Worm (Caenorhabditis elegans) whole organism, late embryonic: ENCODE results near the gene ZK856.4.

Experiments used
- F13H6.1 ChIP-seq: sonication (generic microtip); optimal IDR thresholded peaks from 2 replicates; lab custom pipeline; 2016; ENCODE audit warnings: missing genetic modification characterization, missing compliant biosample characterization
- K02D7.2 ChIP-seq: sonication (generic microtip); optimal IDR thresholded peaks from 2 replicates; lab custom pipeline; 2017; ENCODE audit warnings: mild to moderate bottlenecking, missing genetic modification characterization, missing compliant biosample characterization
- K09A11.1 ChIP-seq: sonication (generic microtip); optimal IDR thresholded peaks from 2 replicates; lab custom pipeline; 2017; ENCODE audit warnings: antibody characterized with exemption, mild to moderate bottlenecking, missing genetic modification characterization, missing compliant biosample characterization; ENCODE audit not compliant: insufficient read depth
- T23F11.4 ChIP-seq: fragments of 200-800 bp; sonication (Bioruptor generic); optimal IDR thresholded peaks from 2 replicates; lab custom pipeline; 2018; ENCODE audit warnings: mild to moderate bottlenecking, missing genetic modification characterization, missing compliant biosample characterization
- Y22D7AL.16 ChIP-seq: sonication (generic microtip); optimal IDR thresholded peaks from 2 replicates; lab custom pipeline; 2016; ENCODE audit warnings: missing genetic modification characterization, missing compliant biosample characterization
- ceh-18 ChIP-seq: sonication (generic microtip); optimal IDR thresholded peaks from 2 replicates; lab custom pipeline; 2016; ENCODE audit warnings: missing genetic modification characterization, missing compliant biosample characterization
- ceh-2 ChIP-seq: sonication (generic microtip); optimal IDR thresholded peaks from 2 replicates; lab custom pipeline; 2016; ENCODE audit warnings: missing genotype, missing genetic modification characterization, missing compliant biosample characterization
- ceh-22 ChIP-seq: sonication (generic microtip); optimal IDR thresholded peaks from 2 replicates; lab custom pipeline; 2017; ENCODE audit warnings: missing biosample characterization, missing genetic modification characterization
- ceh-31 ChIP-seq: sonication (generic microtip); optimal IDR thresholded peaks from 2 replicates; lab custom pipeline; 2016; ENCODE audit warnings: missing genetic modification characterization, missing compliant biosample characterization
- ceh-45 ChIP-seq: fragments of 200-800 bp; sonication (Bioruptor generic); IDR thresholded peaks from 2 replicates; pipeline ENCODE4 v1.3.6; 2022; ENCODE audit warnings: missing genetic modification reagents, missing genetic modification characterization, missing compliant biosample characterization
- ceh-6 ChIP-seq: fragments of 200-800 bp; sonication (Bioruptor generic); optimal IDR thresholded peaks from 2 replicates; lab custom pipeline; 2018; ENCODE audit warnings: mild to moderate bottlenecking, missing genetic modification characterization, missing compliant biosample characterization
- ceh-9 ChIP-seq: sonication (generic microtip); optimal IDR thresholded peaks from 2 replicates; lab custom pipeline; 2016; ENCODE audit warnings: mild to moderate bottlenecking, missing genetic modification characterization, inconsistent platforms, missing compliant biosample characterization
- che-1 ChIP-seq: sonication (generic microtip); optimal IDR thresholded peaks from 2 replicates; lab custom pipeline; 2016; ENCODE audit warnings: mild to moderate bottlenecking, missing genetic modification characterization, missing compliant biosample characterization
- dve-1 ChIP-seq: sonication (generic microtip); optimal IDR thresholded peaks from 2 replicates; lab custom pipeline; 2017; ENCODE audit warnings: antibody characterized with exemption, mild to moderate bottlenecking, missing genetic modification characterization, missing compliant biosample characterization
- elt-2 ChIP-seq: sonication (generic microtip); optimal IDR thresholded peaks from 2 replicates; lab custom pipeline; 2016; ENCODE audit warnings: missing genetic modification reagents, missing genetic modification characterization, missing compliant biosample characterization
- elt-4 ChIP-seq: sonication (generic microtip); optimal IDR thresholded peaks from 2 replicates; lab custom pipeline; 2016; ENCODE audit warnings: missing genetic modification characterization, missing compliant biosample characterization
- fkh-10 ChIP-seq: fragments of 150-350 bp; optimal IDR thresholded peaks from 2 replicates; lab custom pipeline; 2014; ENCODE audit warnings: missing biosample characterization, missing genetic modification reagents, missing genetic modification characterization
- hlh-13 ChIP-seq: fragments of 200-800 bp; sonication (Bioruptor generic); optimal IDR thresholded peaks from 2 replicates; lab custom pipeline; 2018; ENCODE audit warnings: mild to moderate bottlenecking, missing genetic modification characterization, missing compliant biosample characterization
- hlh-6 ChIP-seq: sonication (generic microtip); optimal IDR thresholded peaks from 2 replicates; lab custom pipeline; 2016; ENCODE audit warnings: missing genotype, missing genetic modification characterization, missing compliant biosample characterization
- lim-6 ChIP-seq: sonication (generic microtip); optimal IDR thresholded peaks from 2 replicates; lab custom pipeline; 2016; ENCODE audit warnings: missing genetic modification characterization, missing compliant biosample characterization
- lin-11 ChIP-seq: fragments of 200-800 bp; sonication (Bioruptor generic); optimal IDR thresholded peaks from 2 replicates; lab custom pipeline; 2018; ENCODE audit warnings: mild to moderate bottlenecking, missing genetic modification characterization, missing compliant biosample characterization
- nfya-1 ChIP-seq: sonication (generic microtip); optimal IDR thresholded peaks from 2 replicates; lab custom pipeline; 2017; ENCODE audit warnings: missing genetic modification characterization, mild to moderate bottlenecking, missing compliant biosample characterization, antibody characterized with exemption, moderate library complexity
- nhr-11 ChIP-seq: fragments of 150-350 bp; optimal IDR thresholded peaks from 2 replicates; lab custom pipeline; 2014; ENCODE audit warnings: missing biosample characterization, missing genetic modification characterization
- nhr-232 ChIP-seq: sonication (generic microtip); optimal IDR thresholded peaks from 2 replicates; lab custom pipeline; 2016; ENCODE audit warnings: missing genetic modification characterization, missing compliant biosample characterization
- pag-3 ChIP-seq: sonication (generic microtip); optimal IDR thresholded peaks from 2 replicates; lab custom pipeline; 2016; ENCODE audit warnings: missing compliant biosample characterization, missing genetic modification characterization, borderline replicate concordance
- pqm-1 ChIP-seq: sonication (generic microtip); optimal IDR thresholded peaks from 2 replicates; lab custom pipeline; 2016; ENCODE audit warnings: missing genetic modification characterization, missing compliant biosample characterization
- pros-1 ChIP-seq: fragments of 150-350 bp; optimal IDR thresholded peaks from 2 replicates; lab custom pipeline; 2014; ENCODE audit warnings: missing biosample characterization, missing genetic modification reagents, missing genetic modification characterization
- ref-2 ChIP-seq: sonication (generic microtip); optimal IDR thresholded peaks from 2 replicates; lab custom pipeline; 2016; ENCODE audit warnings: missing genetic modification characterization, missing compliant biosample characterization
- rnt-1 ChIP-seq: sonication (generic microtip); optimal IDR thresholded peaks from 2 replicates; lab custom pipeline; 2016; ENCODE audit warnings: missing genetic modification characterization, missing compliant biosample characterization
- sox-2 ChIP-seq: fragments of 200-800 bp; sonication (Bioruptor generic); IDR thresholded peaks from 2 replicates; pipeline ENCODE4 v1.3.6; 2022; ENCODE audit warnings: missing genetic modification reagents, missing genetic modification characterization, missing compliant biosample characterization
- sox-4 ChIP-seq: sonication (generic microtip); optimal IDR thresholded peaks from 2 replicates; lab custom pipeline; 2017; ENCODE audit warnings: mild to moderate bottlenecking, missing genetic modification characterization, inconsistent platforms, missing compliant biosample characterization
- tbx-2 ChIP-seq: sonication (generic microtip); optimal IDR thresholded peaks from 2 replicates; lab custom pipeline; 2016; ENCODE audit warnings: missing genetic modification characterization, missing compliant biosample characterization
- tbx-7 ChIP-seq: sonication (generic microtip); optimal IDR thresholded peaks from 2 replicates; lab custom pipeline; 2016; ENCODE audit warnings: missing genotype, missing genetic modification characterization, missing compliant biosample characterization
- unc-55 ChIP-seq: sonication (generic microtip); optimal IDR thresholded peaks from 2 replicates; lab custom pipeline; 2017; ENCODE audit warnings: missing biosample characterization, missing genetic modification reagents, missing genetic modification characterization
- unc-86 ChIP-seq: sonication (generic microtip); optimal IDR thresholded peaks from 2 replicates; lab custom pipeline; 2016; ENCODE audit warnings: missing genetic modification characterization, missing compliant biosample characterization
- zip-5 ChIP-seq: sonication (generic microtip); optimal IDR thresholded peaks from 2 replicates; lab custom pipeline; 2016; ENCODE audit warnings: missing genetic modification characterization, missing compliant biosample characterization
- ztf-16 ChIP-seq: sonication (generic microtip); optimal IDR thresholded peaks from 2 replicates; lab custom pipeline; 2017; ENCODE audit warnings: missing genetic modification characterization, missing compliant biosample characterization

Gene ZK856.4

DNA sequence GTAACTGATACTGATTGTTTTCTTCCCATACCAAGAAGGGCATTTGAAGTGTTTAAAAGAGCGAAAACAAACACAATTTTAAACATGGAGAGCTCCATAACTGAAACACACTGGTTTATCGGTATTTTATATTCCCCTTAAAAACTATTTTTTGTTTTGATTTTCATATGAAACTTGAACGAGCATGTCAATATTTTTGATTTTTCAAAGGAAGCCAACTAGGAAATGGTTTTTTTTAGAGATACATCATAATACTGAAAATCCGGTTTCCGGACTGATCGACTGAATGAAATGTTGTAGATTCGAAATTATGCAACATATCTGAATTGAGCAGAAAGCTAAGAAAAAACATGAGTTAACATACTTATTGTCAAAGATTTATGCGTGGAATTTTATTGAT, 44.2 kb downstream of the ZK856.4 start, which contains the start of gene ttr-19:
ttr-19 (minus strand) TSS at position 101 of the 400 bp plus-strand sequence.
- TF ChIP-seq hlh-6 (no peak), hlh-13 (GFP tag; lab: Kevin White, UChicago) (no peak), elt-2 (tag; lab: Kevin White, UChicago) (no peak)

DNA sequence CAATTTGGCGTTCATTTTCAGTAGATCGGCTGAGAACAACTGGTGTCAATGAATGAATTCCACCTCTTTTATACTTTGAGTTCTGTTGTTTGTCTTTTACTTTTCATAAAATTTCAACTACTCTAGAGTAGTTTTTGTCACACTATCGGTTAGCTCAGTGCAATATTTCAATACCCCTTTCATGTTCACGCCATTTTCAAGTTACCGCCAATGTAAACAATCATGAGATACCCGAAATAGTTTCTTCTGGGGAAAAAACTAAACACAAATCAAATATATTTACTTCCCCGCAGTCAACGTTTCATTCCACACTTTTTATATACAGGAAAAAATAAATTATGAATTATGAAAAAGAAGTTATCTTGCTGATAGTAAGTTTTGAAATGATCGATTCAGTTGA, 45.3 kb downstream of the ZK856.4 start, which contains the start of gene fipr-4:
fipr-4 (minus strand) TSS at position 101 of the 400 bp plus-strand sequence.
- TF ChIP-seq che-1: no peak
- no peak for TF ChIP-seq ceh-9 (tag; lab: Kevin White, UChicago)
- TF ChIP-seq ceh-18 (tag; lab: Kevin White, UChicago): no peak
- TF ChIP-seq dve-1 (tag; lab: Kevin White, UChicago): no peak
- TF ChIP-seq sox-2 (GFP tag; lab: Robert Waterston, UW): no peak
- no peak for TF ChIP-seq ref-2 (tag; lab: Kevin White, UChicago)
- TF ChIP-seq nfya-1 (tag; lab: Kevin White, UChicago): no peak
- TF ChIP-seq pag-3 (tag; lab: Kevin White, UChicago): no peak
- no peak for TF ChIP-seq rnt-1 (tag; lab: Kevin White, UChicago)
- TF ChIP-seq nhr-232 (tag; lab: Kevin White, UChicago): no peak
- no peak for TF ChIP-seq ceh-2
- TF ChIP-seq F13H6.1: no peak
- no peak for TF ChIP-seq ceh-45 (GFP tag; lab: Robert Waterston, UW)
- no peak for TF ChIP-seq ceh-6

DNA sequence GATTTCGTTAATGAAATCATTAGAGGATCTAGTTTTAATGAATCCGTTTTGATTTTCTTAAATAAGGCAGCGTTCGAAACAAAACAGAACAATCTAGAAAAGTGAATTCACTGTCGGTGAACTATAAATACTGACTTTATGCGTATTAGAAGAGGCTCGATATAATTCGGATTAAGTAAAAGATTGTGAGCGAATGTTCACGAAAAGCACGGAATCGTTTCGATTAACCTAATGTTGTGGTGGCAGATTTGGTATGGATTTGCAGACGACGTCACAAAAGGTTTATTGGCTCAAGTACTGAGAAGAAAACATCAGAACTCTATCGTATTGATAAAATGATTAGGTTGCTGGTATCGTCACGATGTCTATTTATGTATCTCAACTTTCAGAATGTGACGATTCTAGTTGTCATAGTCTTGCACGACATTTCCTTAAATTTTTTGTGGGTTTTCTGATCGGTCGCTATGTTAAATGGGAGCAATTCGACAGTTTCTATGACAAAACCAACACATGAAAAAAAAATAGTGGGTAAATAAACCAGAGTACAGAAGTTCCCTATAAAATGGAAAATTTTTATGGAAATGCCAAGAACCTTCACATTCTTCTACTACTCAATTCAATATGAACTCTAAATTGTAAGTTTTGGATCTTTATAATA, 46.3 kb downstream of the ZK856.4 start, which contains the start of the genes pyt-1 and fipr-7:
pyt-1 (minus strand) TSS at position 101 of the 658 bp plus-strand sequence.
fipr-7 (plus strand) TSS at position 608 of the 658 bp plus-strand sequence.
- TF ChIP-seq ceh-2 (no peak), rnt-1 (tag; lab: Kevin White, UChicago) (no peak), tbx-2 (tag; lab: Kevin White, UChicago) (no peak), zip-5 (tag; lab: Kevin White, UChicago) (no peak), ceh-6 (no peak), ceh-31 (tag; lab: Kevin White, UChicago) (no peak), nhr-11 (no peak), fkh-10 (no peak), pag-3 (tag; lab: Kevin White, UChicago) (no peak), tbx-7 (tag; lab: Kevin White, UChicago) (no peak), sox-4 (no peak), K09A11.1 (no peak), ztf-16 (no peak), ceh-22 (tag; lab: Kevin White, UChicago) (no peak)
- TF ChIP-seq, all 69 proteins: peak for 0

DNA sequence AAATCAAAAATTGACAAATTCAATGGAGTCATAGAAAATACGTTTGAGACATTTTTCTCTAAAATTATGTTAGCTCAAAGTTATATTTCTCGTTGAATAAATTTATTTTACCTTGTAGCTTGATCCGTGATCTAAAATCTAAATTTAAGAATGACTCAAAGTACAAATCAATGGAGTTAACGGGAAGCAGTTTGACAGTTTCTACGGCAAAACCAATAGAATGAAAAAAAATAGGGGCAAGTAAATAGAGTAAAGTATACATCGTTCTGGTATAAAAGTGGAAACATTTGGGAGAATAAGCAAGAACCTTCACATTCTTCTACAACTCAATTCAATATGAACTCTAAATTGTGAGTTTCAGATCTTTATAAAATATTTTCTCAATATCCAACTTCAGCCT, 47.8 kb downstream of the ZK856.4 start, which contains the start of gene fipr-6:
fipr-6 (plus strand) TSS at position 301 of the 400 bp plus-strand sequence.
- TF ChIP-seq pros-1: no peak
- no peak for TF ChIP-seq Y22D7AL.16 (tag; lab: Kevin White, UChicago)
- no peak for TF ChIP-seq K02D7.2
- no peak for TF ChIP-seq lim-6 (tag; lab: Kevin White, UChicago)
- TF ChIP-seq unc-55 (GFP tag; lab: Kevin White, UChicago): no peak
- no peak for TF ChIP-seq tbx-2 (tag; lab: Kevin White, UChicago)
- TF ChIP-seq lin-11: no peak
- no peak for TF ChIP-seq pqm-1 (tag; lab: Kevin White, UChicago)
- no peak for TF ChIP-seq ceh-31 (tag; lab: Kevin White, UChicago)
- no peak for TF ChIP-seq elt-4 (tag; lab: Kevin White, UChicago)
- no peak for TF ChIP-seq dve-1 (tag; lab: Kevin White, UChicago)
- TF ChIP-seq T23F11.4 (GFP tag; lab: Kevin White, UChicago): no peak
- TF ChIP-seq unc-86 (tag; lab: Kevin White, UChicago): no peak
